Worm (Caenorhabditis elegans) whole organism, early embryonic: ENCODE data around the gene cyp-33E1.
A peak's percentile ranks its signal among the peaks of the same experiment; 100 is the strongest.

Experiments used
- B0310.2 ChIP-seq: sonication (generic microtip); optimal IDR thresholded peaks from 2 replicates; lab custom pipeline; 2016; ENCODE audit warnings: mild to moderate bottlenecking, missing genetic modification characterization, missing compliant biosample characterization
- F13C5.2 ChIP-seq: sonication (generic microtip); optimal IDR thresholded peaks from 2 replicates; lab custom pipeline; 2017; ENCODE audit warnings: mild to moderate bottlenecking, missing genetic modification characterization, inconsistent platforms, missing compliant biosample characterization
- aly-1 ChIP-seq: sonication (generic microtip); optimal IDR thresholded peaks from 2 replicates; lab custom pipeline; 2016; ENCODE audit warnings: missing genetic modification characterization, missing compliant biosample characterization
- ama-1 ChIP-seq: fragments of 150-350 bp; optimal IDR thresholded peaks from 2 replicates; lab custom pipeline; 2014
- ceh-13 ChIP-seq: fragments of 200-800 bp; sonication (Bioruptor generic); optimal IDR thresholded peaks from 2 replicates; lab custom pipeline; 2018; ENCODE audit warnings: mild to moderate bottlenecking, missing genetic modification characterization, missing compliant biosample characterization
- ceh-36 ChIP-seq: sonication (generic microtip); optimal IDR thresholded peaks from 2 replicates; lab custom pipeline; 2016; ENCODE audit warnings: missing genetic modification characterization, inconsistent platforms, missing compliant biosample characterization
- ets-7 ChIP-seq: sonication (generic microtip); optimal IDR thresholded peaks from 2 replicates; lab custom pipeline; 2016; ENCODE audit warnings: missing genotype, missing genetic modification characterization, missing compliant biosample characterization
- flt-1 ChIP-seq: fragments of 200-800 bp; sonication (Bioruptor generic); IDR thresholded peaks from 2 replicates; pipeline ENCODE4 v1.3.6; 2022; ENCODE audit warnings: missing genetic modification characterization, missing compliant biosample characterization
- hmbx-1 ChIP-seq: sonication (generic microtip); optimal IDR thresholded peaks from 2 replicates; lab custom pipeline; 2016; ENCODE audit warnings: mild to moderate bottlenecking, missing genetic modification characterization, missing compliant biosample characterization
- hmg-4 ChIP-seq: fragments of 200-800 bp; sonication (Bioruptor generic); optimal IDR thresholded peaks from 2 replicates; lab custom pipeline; 2018; ENCODE audit warnings: mild to moderate bottlenecking, missing genetic modification characterization, missing compliant biosample characterization
- hnd-1 ChIP-seq: sonication (generic microtip); optimal IDR thresholded peaks from 2 replicates; lab custom pipeline; 2016; ENCODE audit warnings: missing genetic modification characterization, missing compliant biosample characterization
- pes-1 ChIP-seq: fragments of 200-800 bp; sonication (Bioruptor generic); IDR thresholded peaks from 2 replicates; pipeline ENCODE4 v1.3.6; 2022; ENCODE audit warnings: missing genetic modification reagents, missing genetic modification characterization, missing compliant biosample characterization
- scrt-1 ChIP-seq: fragments of 200-800 bp; sonication (Bioruptor generic); IDR thresholded peaks from 2 replicates; pipeline ENCODE4 v1.3.6; 2022; ENCODE audit warnings: missing genetic modification characterization, missing compliant biosample characterization
- sea-1 ChIP-seq: fragments of 200-800 bp; sonication (Bioruptor generic); conservative IDR thresholded peaks from 2 replicates; pipeline ENCODE4 v1.3.6; 2022; ENCODE audit warnings: missing genetic modification characterization, missing compliant biosample characterization
- tbx-11 ChIP-seq: fragments of 200-800 bp; sonication (Bioruptor generic); IDR thresholded peaks from 2 replicates; pipeline ENCODE4 v1.3.6; 2022; ENCODE audit warnings: missing genetic modification characterization, missing compliant biosample characterization
- tbx-37 ChIP-seq: fragments of 200-800 bp; sonication (Bioruptor generic); conservative IDR thresholded peaks from 2 replicates; pipeline ENCODE4 v1.3.6; 2022; ENCODE audit warnings: missing genetic modification reagents, missing genetic modification characterization, missing compliant biosample characterization
- tra-4 ChIP-seq: sonication (generic microtip); optimal IDR thresholded peaks from 2 replicates; lab custom pipeline; 2017; ENCODE audit warnings: missing genetic modification characterization, missing compliant biosample characterization

Gene cyp-33E1

DNA sequence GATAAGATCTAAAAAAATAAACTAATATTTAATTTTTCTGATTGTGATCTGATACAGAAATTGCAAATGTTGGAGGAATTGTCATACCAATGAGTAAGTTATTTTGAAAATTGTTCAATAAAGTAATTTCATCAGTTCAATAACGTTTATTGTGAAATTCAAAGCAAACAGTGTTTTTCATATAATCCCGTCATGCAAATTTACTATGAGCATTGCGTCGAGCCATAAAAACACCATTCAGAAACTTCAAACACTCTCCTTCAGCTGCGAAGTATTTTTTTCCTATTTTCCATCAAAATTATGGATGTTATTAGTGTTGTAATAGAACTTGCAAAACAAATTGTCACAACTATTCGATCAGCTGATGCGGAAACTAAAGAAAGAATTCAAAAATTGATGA lies 3.4 kb upstream of the cyp-33E1 start, which contains the start of gene C49C8.8:
C49C8.8 (plus strand) TSS at position 301 of the 400 bp plus-strand sequence.
- TF ChIP-seq hnd-1 (no peak), hmbx-1 (no peak), scrt-1 (GFP tag; lab: Robert Waterston, UW) (no peak), ama-1 (lab: Kevin White, UChicago) (no peak), tbx-11 (GFP tag; lab: Robert Waterston, UW) (no peak), tbx-37 (GFP tag; lab: Robert Waterston, UW) (no peak), ets-7 (tag; lab: Kevin White, UChicago) (no peak), aly-1 (tag; lab: Kevin White, UChicago) (no peak)

DNA sequence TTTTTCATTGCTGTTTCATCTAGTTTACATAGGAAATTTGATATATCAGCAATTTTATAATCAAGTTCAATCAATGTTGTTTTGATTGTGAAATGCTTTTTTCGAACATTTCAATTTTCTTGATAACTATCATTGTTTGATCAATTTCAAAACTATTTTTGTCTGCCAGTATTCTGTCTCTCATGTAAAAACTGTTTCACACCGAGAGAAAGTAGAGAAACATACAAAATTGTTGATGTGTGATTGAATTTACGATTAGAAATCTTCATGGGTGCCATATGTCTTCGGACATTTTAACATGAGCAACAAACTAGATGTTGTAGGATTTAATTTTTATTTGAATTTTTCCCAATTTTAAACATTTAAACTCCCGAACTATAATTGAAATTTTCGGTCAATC lies 2.3 kb upstream of the cyp-33E1 start, which contains the start of gene C49C8.2:
C49C8.2 (plus strand) TSS at position 393 of the 400 bp plus-strand sequence.
- TF ChIP-seq hmbx-1 (no peak), flt-1 (GFP tag; lab: Robert Waterston, UW) (no peak), ets-7 (tag; lab: Kevin White, UChicago) (no peak), tbx-11 (GFP tag; lab: Robert Waterston, UW) (no peak), F13C5.2 (tag; lab: Kevin White, UChicago) (no peak), hnd-1 (no peak), hmg-4 (GFP tag; lab: Kevin White, UChicago) (no peak), pes-1 (GFP tag; lab: Robert Waterston, UW) (no peak), sea-1 (GFP tag; lab: Robert Waterston, UW) (no peak), tbx-37 (GFP tag; lab: Robert Waterston, UW) (no peak), ceh-36 (tag; lab: Kevin White, UChicago) (no peak), tra-4 (tag; lab: Kevin White, UChicago) (no peak), scrt-1 (GFP tag; lab: Robert Waterston, UW) (no peak)

DNA sequence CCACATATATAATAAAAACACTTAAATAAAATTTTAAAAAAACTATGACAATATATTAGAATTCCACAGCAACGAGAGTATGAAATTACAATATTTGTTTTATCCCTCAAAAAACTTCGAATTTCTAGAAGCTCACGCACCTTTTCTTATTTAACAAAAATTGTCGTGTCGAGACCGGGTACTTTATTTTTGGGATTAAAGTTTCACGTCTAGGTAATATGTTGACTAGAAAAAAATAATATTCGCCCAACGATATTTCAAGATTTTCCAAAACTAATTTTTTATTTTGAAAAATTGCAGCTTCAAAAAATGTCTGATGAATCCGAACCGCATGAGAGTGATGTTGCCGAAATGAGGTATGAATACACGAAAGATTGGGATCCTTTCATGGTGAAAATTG lies 4.0 kb downstream of the cyp-33E1 start, which contains the start of gene C49C8.3:
C49C8.3 (plus strand) TSS at position 301 of the 400 bp plus-strand sequence.
- TF ChIP-seq aly-1 (tag; lab: Kevin White, UChicago), result no peak
- no peak for TF ChIP-seq F13C5.2 (tag; lab: Kevin White, UChicago)
- no peak for TF ChIP-seq tra-4 (tag; lab: Kevin White, UChicago)
- TF ChIP-seq ceh-13 (GFP tag; lab: Kevin White, UChicago), result no peak
- no peak for TF ChIP-seq pes-1 (GFP tag; lab: Robert Waterston, UW)
- no peak for TF ChIP-seq hmbx-1
- TF ChIP-seq sea-1 (GFP tag; lab: Robert Waterston, UW), result no peak
- no peak for TF ChIP-seq tbx-37 (GFP tag; lab: Robert Waterston, UW)
- TF ChIP-seq hmg-4 (GFP tag; lab: Kevin White, UChicago), result no peak
- TF ChIP-seq hnd-1, result no peak
- TF ChIP-seq ceh-36 (tag; lab: Kevin White, UChicago), result no peak
- TF ChIP-seq flt-1 (GFP tag; lab: Robert Waterston, UW), result no peak
- TF ChIP-seq B0310.2 (tag; lab: Kevin White, UChicago), result no peak
- TF ChIP-seq scrt-1 (GFP tag; lab: Robert Waterston, UW), result no peak
- no peak for TF ChIP-seq ama-1 (lab: Kevin White, UChicago)
- no peak for TF ChIP-seq tbx-11 (GFP tag; lab: Robert Waterston, UW)
- no peak for TF ChIP-seq ets-7 (tag; lab: Kevin White, UChicago)

DNA sequence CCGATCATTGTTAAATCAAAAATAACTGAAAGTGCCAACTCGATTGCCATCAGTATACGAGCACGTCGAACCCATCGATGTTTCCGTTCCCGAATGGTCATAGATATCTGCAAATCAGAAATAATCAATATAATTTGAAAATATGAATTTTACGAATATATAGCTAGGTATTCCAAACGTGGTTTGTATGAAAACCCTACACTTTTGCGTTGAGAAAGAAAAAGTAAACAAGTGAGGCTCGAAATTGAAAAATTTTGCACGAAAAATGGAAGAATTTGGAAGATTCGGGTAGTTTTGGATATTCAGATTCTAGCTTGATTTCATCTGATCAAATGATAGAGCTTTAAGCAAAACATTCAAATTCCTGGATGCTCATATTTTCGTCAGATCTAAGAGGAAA lies 9.6 kb downstream of the cyp-33E1 start, which contains the start of gene F42A9.9:
F42A9.9 (minus strand) TSS at position 101 of the 400 bp plus-strand sequence.
- TF ChIP-seq tbx-11 (GFP tag; lab: Robert Waterston, UW) (no peak), F13C5.2 (tag; lab: Kevin White, UChicago) (no peak), ets-7 (tag; lab: Kevin White, UChicago) (no peak), hnd-1 (no peak), ceh-36 (tag; lab: Kevin White, UChicago) (no peak), ama-1 (lab: Kevin White, UChicago) (no peak), sea-1 (GFP tag; lab: Robert Waterston, UW) (no peak), ceh-13 (GFP tag; lab: Kevin White, UChicago) (no peak), tra-4 (tag; lab: Kevin White, UChicago) (no peak), hmg-4 (GFP tag; lab: Kevin White, UChicago) (no peak), flt-1 (GFP tag; lab: Robert Waterston, UW) (no peak), scrt-1 (GFP tag; lab: Robert Waterston, UW) (no peak), pes-1 (GFP tag; lab: Robert Waterston, UW) (no peak), B0310.2 (tag; lab: Kevin White, UChicago) (no peak), hmbx-1 (no peak), tbx-37 (GFP tag; lab: Robert Waterston, UW) (no peak), aly-1 (tag; lab: Kevin White, UChicago) (no peak)

DNA sequence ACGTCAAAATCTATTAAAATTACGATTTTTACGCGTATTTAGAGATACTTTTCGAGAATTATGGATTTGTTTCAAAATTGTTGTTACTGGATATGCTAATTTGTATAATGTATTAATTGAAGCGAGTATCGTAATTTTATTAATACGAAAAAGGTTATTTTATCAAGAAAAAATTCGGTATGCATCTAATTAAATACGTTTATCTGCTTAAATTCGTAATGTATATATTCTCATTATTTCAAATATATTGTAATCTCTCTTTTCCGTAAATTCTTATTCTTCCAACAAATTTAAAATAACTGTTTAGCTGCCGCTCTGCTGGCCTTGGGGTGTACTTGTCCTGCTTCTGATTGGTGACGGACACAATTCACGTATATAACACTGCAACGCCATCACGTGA lies 17.4 kb downstream of the cyp-33E1 start, which contains the start of gene dgk-4:
dgk-4 (plus strand) TSS at position 301 of the 400 bp plus-strand sequence.
- no peak for TF ChIP-seq hmbx-1
- TF ChIP-seq ets-7 (tag; lab: Kevin White, UChicago), result no peak
- no peak for TF ChIP-seq hmg-4 (GFP tag; lab: Kevin White, UChicago)
- no peak for TF ChIP-seq F13C5.2 (tag; lab: Kevin White, UChicago)

DNA sequence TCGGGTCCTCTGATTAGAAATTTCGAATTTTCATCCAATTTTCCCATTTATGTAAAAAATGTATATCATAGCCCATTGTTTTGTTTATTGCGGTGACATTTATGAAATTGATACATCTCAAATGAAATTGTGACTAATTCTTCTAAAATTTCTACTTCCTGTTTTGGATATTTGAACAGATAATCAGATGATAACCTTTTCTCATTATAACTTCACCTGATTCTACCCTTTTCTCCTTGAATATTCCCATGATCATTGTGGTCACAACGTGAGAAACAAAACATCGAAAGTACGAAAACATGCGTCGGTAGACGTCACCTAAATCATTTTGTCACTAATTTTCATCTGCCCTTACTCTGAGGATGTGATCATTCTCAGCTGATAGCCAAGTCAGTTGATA lies 18.2 kb downstream of the cyp-33E1 start:
- TF ChIP-seq tra-4 (tag; lab: Kevin White, UChicago), result no peak
- no peak for TF ChIP-seq ets-7 (tag; lab: Kevin White, UChicago)
- no peak for TF ChIP-seq scrt-1 (GFP tag; lab: Robert Waterston, UW)
- no peak for TF ChIP-seq sea-1 (GFP tag; lab: Robert Waterston, UW)
- TF ChIP-seq pes-1 (GFP tag; lab: Robert Waterston, UW), result no peak
- TF ChIP-seq tbx-11 (GFP tag; lab: Robert Waterston, UW), result no peak
- no peak for TF ChIP-seq ceh-13 (GFP tag; lab: Kevin White, UChicago)
- no peak for TF ChIP-seq hnd-1

DNA sequence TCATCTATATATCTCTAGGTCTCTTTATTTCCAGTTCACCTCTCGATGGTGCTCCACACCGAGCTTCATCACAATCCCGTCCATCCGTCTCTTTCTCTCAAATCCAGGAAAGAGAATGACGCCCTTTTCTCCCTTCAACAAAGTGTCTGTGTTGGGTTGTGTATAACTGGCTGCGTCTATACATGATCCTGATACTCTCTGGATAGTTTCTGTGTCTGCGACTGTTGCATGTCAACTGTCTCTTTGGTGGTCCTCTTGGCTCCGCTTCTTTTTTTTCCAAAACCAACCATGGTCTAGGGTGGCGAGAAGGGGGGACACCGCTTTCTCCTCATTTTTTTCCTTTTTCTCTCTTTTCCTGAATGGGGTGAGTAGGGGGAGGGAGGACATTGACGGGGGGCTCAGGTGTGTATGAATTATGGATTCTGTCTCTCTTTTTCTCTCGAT lies 18.8 kb downstream of the cyp-33E1 start:
- TF ChIP-seq flt-1 (GFP tag; lab: Robert Waterston, UW) (no peak), tbx-11 (GFP tag; lab: Robert Waterston, UW) (0 out of 2 replicates have a peak, but pooled peaks have one; percentile 43)
